Worm (Caenorhabditis elegans): ENCODE measurements around the gene rpl-7A.

- TF ChIP-seq unc-86 (tag; optimal IDR thresholded peaks at IDR 0.05): no peak
- no peak for TF ChIP-seq nhr-76 (tag; optimal IDR thresholded peaks at IDR 0.05)
- no peak for TF ChIP-seq lsy-2 (tag; optimal IDR thresholded peaks at IDR 0.05)
- no peak for TF ChIP-seq egl-27 (tag; optimal IDR thresholded peaks at IDR 0.05)
- TF ChIP-seq elt-3 (tag; optimal IDR thresholded peaks at IDR 0.05): no peak
- TF ChIP-seq blmp-1 (tag; optimal IDR thresholded peaks at IDR 0.05): no peak
- no peak for TF ChIP-seq ces-1 (GFP tag; optimal IDR thresholded peaks at IDR 0.05)
- TF ChIP-seq lir-3 (tag; optimal IDR thresholded peaks at IDR 0.05; ENCODE audit: poor library complexity): no peak
- no peak for TF ChIP-seq dsc-1 (tag; optimal IDR thresholded peaks at IDR 0.05)
These were observed 8.5 kb upstream of the rpl-7A start for ce11 chrIV:4398890-4399289.

Data from whole organism, L1 larva.